Worm (Caenorhabditis elegans): ENCODE data around the gene dpl-1.
A peak's percentile ranks its signal among the peaks of the same experiment; 100 is the strongest.

dpl-1 gene

DNA sequence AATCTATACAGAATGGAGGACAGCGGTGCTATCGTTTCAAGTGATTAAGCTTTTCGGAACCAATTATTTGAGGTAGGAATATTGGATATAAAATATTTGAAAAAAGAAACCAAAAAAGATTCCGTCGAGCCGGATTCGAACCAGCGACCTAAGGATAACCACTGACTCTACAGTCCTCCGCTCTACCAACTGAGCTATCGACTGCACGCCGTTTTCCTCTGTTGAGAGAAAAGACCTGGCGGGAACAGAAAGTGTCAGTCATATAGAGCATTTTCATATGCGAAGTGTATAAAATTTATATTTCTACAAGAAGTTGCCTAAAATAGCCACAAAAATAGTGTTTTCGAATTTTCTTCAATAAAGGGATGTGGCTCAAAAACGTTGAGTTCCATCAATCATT, 42.0 kb downstream of the dpl-1 start:
- TF ChIP-seq snpc-3.4 (tag; optimal IDR thresholded peaks at IDR 0.05) (peak; percentile 75), cebp-1 (GFP tag; IDR thresholded peaks at IDR 0.05) (no peak), cebp-1 (tag; optimal IDR thresholded peaks at IDR 0.05) (no peak), mes-4 (tag; optimal IDR thresholded peaks at IDR 0.05) (peak; percentile 24), tbx-9 (tag; optimal IDR thresholded peaks at IDR 0.05; ENCODE audit: borderline replicate concordance) (no peak), T07F8.4 (tag; optimal IDR thresholded peaks at IDR 0.05) (peak; percentile 3), ztf-25 (GFP tag; IDR thresholded peaks at IDR 0.05) (0 out of 2 replicates have a peak, but pooled peaks have one; percentile 43), rpc-1 (optimal IDR thresholded peaks at IDR 0.05) (peak; percentile 65), rpc-1 (tag; optimal IDR thresholded peaks at IDR 0.05) (peak; percentile 81), pbrm-1 (GFP tag; IDR thresholded peaks at IDR 0.05) (0 out of 2 replicates have a peak, but pooled peaks have one; percentile 35), Y95B8A.8 (GFP tag; IDR thresholded peaks at IDR 0.05) (no peak), madf-8 (GFP tag; conservative IDR thresholded peaks at IDR 0.05) (no peak; the same call in 1 of the 2 replicates), let-526 (GFP tag; IDR thresholded peaks at IDR 0.05) (no peak), snpc-1.1 (tag; optimal IDR thresholded peaks at IDR 0.05; ENCODE audit: insufficient read depth) (peak; percentile 94), Y53F4B.3 (GFP tag; IDR thresholded peaks at IDR 0.05) (no peak), madf-10 (tag; optimal IDR thresholded peaks at IDR 0.05) (peak; percentile 26), F39B2.1 (GFP tag; IDR thresholded peaks at IDR 0.05) (no peak), nfya-2 (GFP tag; IDR thresholded peaks at IDR 0.05) (no peak), mcd-1 (GFP tag; IDR thresholded peaks at IDR 0.05) (peak; percentile 66), let-607 (tag; optimal IDR thresholded peaks at IDR 0.05) (peak in 1 of 2 experiments; percentile 31), nhr-179 (tag; optimal IDR thresholded peaks at IDR 0.05) (no peak), snpc-1.3 (tag; optimal IDR thresholded peaks at IDR 0.05; ENCODE audit: insufficient read depth) (peak; percentile 82), T26A5.8 (tag; optimal IDR thresholded peaks at IDR 0.05) (peak; percentile 39), unc-62 (GFP tag; optimal IDR thresholded peaks at IDR 0.05) (no peak), hmg-20 (GFP tag; IDR thresholded peaks at IDR 0.05) (peak; percentile 68; the same call in 1 of the 2 replicates), ekl-4 (GFP tag; IDR thresholded peaks at IDR 0.05) (peak; percentile 61), rec-8 (tag; optimal IDR thresholded peaks at IDR 0.05) (no peak), tbp1 (GFP tag; optimal IDR thresholded peaks at IDR 0.05) (peak; percentile 95), die-1 (tag; optimal IDR thresholded peaks at IDR 0.05) (peak; percentile 69), hmg-1.2 (GFP tag; IDR thresholded peaks at IDR 0.05) (peak; percentile 67), lin-35 (GFP tag; optimal IDR thresholded peaks at IDR 0.05) (no peak), lin-54 (GFP tag; optimal IDR thresholded peaks at IDR 0.05) (peak; percentile 75), ceh-27 (GFP tag; optimal IDR thresholded peaks at IDR 0.05) (no peak), nhr-90 (tag; optimal IDR thresholded peaks at IDR 0.05) (peak; percentile 65), nhr-80 (tag; optimal IDR thresholded peaks at IDR 0.05) (peak; percentile 28), zim-3 (tag; optimal IDR thresholded peaks at IDR 0.05) (no peak), bed-1 (GFP tag; IDR thresholded peaks at IDR 0.05) (no peak), madf-3 (GFP tag; IDR thresholded peaks at IDR 0.05) (no peak), ceh-79 (tag; optimal IDR thresholded peaks at IDR 0.05) (no peak), aptf-2 (GFP tag; conservative IDR thresholded peaks at IDR 0.05) (no peak), dox-1 (GFP tag; IDR thresholded peaks at IDR 0.05) (peak; percentile 79), repo-1 (tag; optimal IDR thresholded peaks at IDR 0.05) (peak; percentile 57), hlh-26 (GFP tag; conservative IDR thresholded peaks at IDR 0.05) (no peak), B0336.3 (GFP tag; IDR thresholded peaks at IDR 0.05) (peak; percentile 73; the same call in 1 of the 2 replicates), attf-3 (GFP tag; conservative IDR thresholded peaks at IDR 0.05) (peak; percentile 62), ztf-28 (GFP tag; IDR thresholded peaks at IDR 0.05) (0 out of 2 replicates have a peak, but pooled peaks have one; percentile 12), nhr-27 (tag; optimal IDR thresholded peaks at IDR 0.05) (no peak), somi-1 (GFP tag; optimal IDR thresholded peaks at IDR 0.05) (no peak)

Measured in whole organism, young adult.